Worm (Caenorhabditis elegans): ENCODE measurements around the gene F31F4.1.

The F31F4.1 gene

DNA sequence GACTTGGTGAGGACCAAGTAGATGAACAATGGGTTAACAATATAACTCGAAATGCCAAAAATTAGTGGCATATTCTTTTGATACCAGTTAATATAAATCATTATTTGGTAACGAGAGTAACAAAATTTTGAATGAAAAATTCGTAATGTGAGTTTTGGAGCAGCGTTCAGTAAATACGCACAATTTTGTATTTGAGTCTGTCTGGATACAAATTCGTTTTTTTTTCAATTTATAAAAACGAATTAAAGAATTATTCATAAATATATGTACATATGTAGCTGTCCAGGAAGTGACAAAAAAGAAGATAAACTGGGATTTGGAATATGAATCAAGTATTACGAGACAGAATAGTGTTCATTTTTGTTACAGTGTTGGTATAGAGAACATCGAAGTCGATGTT lies 30.9 kb upstream of the F31F4.1 start, which contains the start of gene srj-5:
Gene srj-5, minus strand, starts transcription at position 101 of the 400 bp plus-strand sequence.
- TF ChIP-seq lin-29 (GFP tag; IDR thresholded peaks at IDR 0.05) (no peak), F37D6.2 (tag; optimal IDR thresholded peaks at IDR 0.05) (no peak), T20F7.1 (GFP tag; optimal IDR thresholded peaks at IDR 0.05) (no peak), hlh-11 (tag; optimal IDR thresholded peaks at IDR 0.05) (no peak), F10B5.3 (tag; optimal IDR thresholded peaks at IDR 0.05) (no peak)

- TF ChIP-seq nhr-102 (tag; optimal IDR thresholded peaks at IDR 0.05) (no peak), mep-1 (tag; optimal IDR thresholded peaks at IDR 0.05) (no peak), unc-39 (tag; optimal IDR thresholded peaks at IDR 0.05) (no peak), dmd-8 (GFP tag; IDR thresholded peaks at IDR 0.05) (no peak), lin-39 (tag; optimal IDR thresholded peaks at IDR 0.05) (no peak)
Observed at ce11 chrV:654402-654801, 29.5 kb upstream of the F31F4.1 start, which contains the start of gene srj-6. Gene srj-6 (minus strand): TSS chrV:654502.

- TF ChIP-seq hlh-30 (tag; optimal IDR thresholded peaks at IDR 0.05; ENCODE audit: insufficient read depth) (no peak), F26F4.8 (GFP tag; conservative IDR thresholded peaks at IDR 0.05) (no peak), egl-27 (tag; optimal IDR thresholded peaks at IDR 0.05) (no peak), zip-2 (tag; optimal IDR thresholded peaks at IDR 0.05) (no peak), nhr-111 (GFP tag; optimal IDR thresholded peaks at IDR 0.05) (no peak), tra-1 (GFP tag; IDR thresholded peaks at IDR 0.05) (no peak), hif-1 (tag; optimal IDR thresholded peaks at IDR 0.05) (no peak)
Observed at ce11 chrV:655823-656222, 28.0 kb upstream of the F31F4.1 start, which contains the start of gene srh-245. Gene srh-245 (minus strand): TSS chrV:655923.

ce11 chrV:657678-658077 lies 26.2 kb upstream of the F31F4.1 start, which contains the start of gene srh-246:
Gene srh-246 (minus strand): TSS chrV:657778.
- TF ChIP-seq lir-3 (tag; optimal IDR thresholded peaks at IDR 0.05) (no peak), attf-4 (tag; optimal IDR thresholded peaks at IDR 0.05) (no peak), nhr-42 (GFP tag; IDR thresholded peaks at IDR 0.05) (no peak), nhr-28 (tag; optimal IDR thresholded peaks at IDR 0.05) (no peak), spr-3 (GFP tag; optimal IDR thresholded peaks at IDR 0.05) (no peak), nhr-25 (tag; optimal IDR thresholded peaks at IDR 0.05; ENCODE audit: borderline replicate concordance, insufficient read depth) (no peak), zip-2 (tag; optimal IDR thresholded peaks at IDR 0.05) (no peak), F49E8.2 (tag; optimal IDR thresholded peaks at IDR 0.05; ENCODE audit: borderline replicate concordance) (no peak), Y5F2A.4 (GFP tag; optimal IDR thresholded peaks at IDR 0.05) (no peak)

DNA sequence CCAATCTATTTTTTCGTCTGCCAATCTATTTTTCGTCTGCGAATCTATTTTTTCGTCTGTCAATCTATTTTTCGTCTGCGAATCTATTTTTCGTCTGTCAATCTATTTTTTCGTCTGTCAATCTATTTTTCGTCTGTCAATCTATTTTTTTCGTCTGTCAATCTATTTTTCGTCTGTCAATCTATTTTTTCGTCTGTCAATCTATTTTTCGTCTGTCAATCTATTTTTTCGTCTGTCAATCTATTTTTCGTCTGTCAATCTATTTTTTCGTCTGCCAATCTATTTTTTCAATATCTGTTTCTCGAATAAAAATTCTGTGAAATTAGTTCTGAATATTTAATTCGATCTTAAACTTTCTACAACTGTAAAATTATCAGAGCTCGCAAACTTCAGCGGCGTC lies 25.7 kb upstream of the F31F4.1 start:
- peak; percentile 59; the same call in 1 of the 2 replicates for TF ChIP-seq lim-7 (GFP tag; IDR thresholded peaks at IDR 0.05)

ce11 chrV:660210-660609 lies 23.6 kb upstream of the F31F4.1 start, which contains the start of gene F31F4.17:
Gene F31F4.17 (minus strand): TSS chrV:660310.
- TF ChIP-seq duxl-1 (tag; optimal IDR thresholded peaks at IDR 0.05; ENCODE audit: poor library complexity) (no peak), dmd-8 (GFP tag; IDR thresholded peaks at IDR 0.05) (no peak), mes-2 (tag; optimal IDR thresholded peaks at IDR 0.05; ENCODE audit: poor library complexity, severe bottlenecking) (no peak), pqm-1 (tag; optimal IDR thresholded peaks at IDR 0.05) (no peak), F10B5.3 (tag; optimal IDR thresholded peaks at IDR 0.05) (no peak), lin-29 (GFP tag; IDR thresholded peaks at IDR 0.05) (no peak), dve-1 (tag; optimal IDR thresholded peaks at IDR 0.05; ENCODE audit: insufficient read depth) (no peak), skn-1 (tag; optimal IDR thresholded peaks at IDR 0.05) (no peak), dpl-1 (GFP tag; optimal IDR thresholded peaks at IDR 0.05) (no peak), nhr-111 (GFP tag; optimal IDR thresholded peaks at IDR 0.05) (no peak), ces-1 (GFP tag; optimal IDR thresholded peaks at IDR 0.05) (no peak), mxl-3 (GFP tag; optimal IDR thresholded peaks at IDR 0.05) (no peak), gei-8 (GFP tag; optimal IDR thresholded peaks at IDR 0.05) (no peak), nhr-41 (GFP tag; IDR thresholded peaks at IDR 0.05) (no peak), spr-3 (GFP tag; optimal IDR thresholded peaks at IDR 0.05) (no peak), lir-3 (tag; optimal IDR thresholded peaks at IDR 0.05) (no peak), unc-62 (GFP tag; optimal IDR thresholded peaks at IDR 0.05 in 1 of 2) (no peak), unc-62 (tag; optimal IDR thresholded peaks at IDR 0.05) (no peak), Y75B8A.6 (GFP tag; IDR thresholded peaks at IDR 0.05) (no peak)
